Worm (Caenorhabditis elegans) whole organism, midembryonic: Measurements from ENCODE around the gene fbxa-131.

Experiments used
- T22C8.4 ChIP-seq: fragments of 200-800 bp; sonication (Bioruptor generic); IDR thresholded peaks from 2 replicates; pipeline ENCODE4 v1.3.6; 2022; ENCODE audit warnings: missing genetic modification characterization, missing compliant biosample characterization
- cog-1 ChIP-seq: sonication (generic microtip); optimal IDR thresholded peaks from 2 replicates; lab custom pipeline; 2016; ENCODE audit warnings: missing genetic modification characterization, missing compliant biosample characterization
- tab-1 ChIP-seq: fragments of 200-800 bp; sonication (Bioruptor generic); IDR thresholded peaks from 2 replicates; pipeline ENCODE4 v1.3.6; 2022; ENCODE audit warnings: missing genetic modification characterization, missing compliant biosample characterization
- ztf-29 ChIP-seq: fragments of 200-800 bp; sonication (Bioruptor generic); IDR thresholded peaks from 2 replicates; pipeline ENCODE4 v1.3.6; 2022; ENCODE audit warnings: missing genetic modification reagents, missing genetic modification characterization, missing compliant biosample characterization

DNA sequence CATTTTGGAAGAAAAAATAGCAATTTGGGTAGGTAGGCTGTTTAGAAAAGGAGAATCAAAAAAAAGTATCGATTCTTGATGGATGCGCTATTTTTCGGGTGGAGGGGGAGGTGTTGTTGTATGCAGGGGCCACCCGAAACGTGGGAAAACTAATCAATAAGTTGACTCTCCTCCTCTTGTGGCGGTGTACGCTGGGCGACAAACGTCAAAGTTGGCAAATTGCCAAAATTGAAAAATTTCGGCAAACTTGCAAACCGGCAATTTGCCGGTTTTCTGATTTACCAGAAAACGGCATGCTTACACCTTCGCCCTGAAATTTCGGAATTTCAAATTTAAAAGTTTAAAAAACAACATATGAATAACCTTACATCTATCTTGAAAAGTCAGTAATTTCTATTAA lies 2.8 kb downstream of the fbxa-131 start, which contains the start of gene W04E12.2:
- TF ChIP-seq tab-1 (no peak), ztf-29 (GFP tag; lab: Robert Waterston, UW) (no peak), T22C8.4 (GFP tag; lab: Robert Waterston, UW) (peak; percentile 52; the same call in 1 of the 2 replicates), cog-1 (tag; lab: Kevin White, UChicago) (no peak)
